Worm (Caenorhabditis elegans): ENCODE results near the gene M05D6.8.
A peak's percentile ranks its signal among the peaks of the same experiment; 100 is the strongest.

Gene M05D6.8

ce11 chrII:8494228-8494717 lies 23.2 kb upstream of the M05D6.8 start, which contains the start of gene M05D6.9:
M05D6.9 (plus strand) TSS chrII:8494278.
- TF ChIP-seq tbx-8 (GFP tag; optimal IDR thresholded peaks at IDR 0.05) (no peak), ces-1 (GFP tag; optimal IDR thresholded peaks at IDR 0.05) (no peak), snpc-4 (tag; optimal IDR thresholded peaks at IDR 0.05) (no peak), flh-1 (GFP tag; optimal IDR thresholded peaks at IDR 0.05) (no peak), ztf-11 (tag; optimal IDR thresholded peaks at IDR 0.05) (no peak)

- no peak for TF ChIP-seq ceh-43 (GFP tag; optimal IDR thresholded peaks at IDR 0.05)
- TF ChIP-seq sem-2 (GFP tag; optimal IDR thresholded peaks at IDR 0.05): no peak
These were observed 17.1 kb upstream of the M05D6.8 start for ce11 chrII:8488123-8488522.

ce11 chrII:8485603-8486002 lies 14.6 kb upstream of the M05D6.8 start, which contains the start of gene gbh-2:
gbh-2 (plus strand) TSS chrII:8485879.
- no peak for TF ChIP-seq snpc-4 (tag; optimal IDR thresholded peaks at IDR 0.05)
- no peak for TF ChIP-seq unc-39 (tag; optimal IDR thresholded peaks at IDR 0.05)
- no peak for TF ChIP-seq ztf-11 (tag; optimal IDR thresholded peaks at IDR 0.05)
- TF ChIP-seq lin-32 (GFP tag; optimal IDR thresholded peaks at IDR 0.05): no peak
- no peak for TF ChIP-seq elt-3 (tag; optimal IDR thresholded peaks at IDR 0.05)
- no peak for TF ChIP-seq elt-1 (tag; optimal IDR thresholded peaks at IDR 0.05; ENCODE audit: borderline replicate concordance, insufficient read depth)

- TF ChIP-seq tbx-8 (GFP tag; optimal IDR thresholded peaks at IDR 0.05): no peak
- TF ChIP-seq drap-1 (GFP tag; optimal IDR thresholded peaks at IDR 0.05): no peak
- TF ChIP-seq cnd-1 (tag; optimal IDR thresholded peaks at IDR 0.05): no peak
- no peak for TF ChIP-seq ceh-43 (GFP tag; optimal IDR thresholded peaks at IDR 0.05)
- no peak for TF ChIP-seq sem-2 (GFP tag; optimal IDR thresholded peaks at IDR 0.05)
- TF ChIP-seq nhr-76 (tag; optimal IDR thresholded peaks at IDR 0.05): no peak
- no peak for TF ChIP-seq ceh-39 (tag; optimal IDR thresholded peaks at IDR 0.05)
- TF ChIP-seq hlh-1 (tag; optimal IDR thresholded peaks at IDR 0.05): no peak
- TF ChIP-seq zip-8 (tag; optimal IDR thresholded peaks at IDR 0.05): no peak
- TF ChIP-seq ztf-11 (tag; optimal IDR thresholded peaks at IDR 0.05): no peak
- TF ChIP-seq lin-32 (GFP tag; optimal IDR thresholded peaks at IDR 0.05): no peak
- no peak for TF ChIP-seq lsy-2 (tag; optimal IDR thresholded peaks at IDR 0.05)
- no peak for TF ChIP-seq lin-13 (tag; optimal IDR thresholded peaks at IDR 0.05)
- TF ChIP-seq pha-4 (tag; optimal IDR thresholded peaks at IDR 0.05): no peak
- no peak for TF ChIP-seq mab-5 (tag; optimal IDR thresholded peaks at IDR 0.05)
- no peak for TF ChIP-seq flh-1 (GFP tag; optimal IDR thresholded peaks at IDR 0.05)
- TF ChIP-seq unc-120 (tag; optimal IDR thresholded peaks at IDR 0.05; ENCODE audit: poor library complexity, severe bottlenecking): no peak
- TF ChIP-seq elt-3 (tag; optimal IDR thresholded peaks at IDR 0.05): no peak
- no peak for TF ChIP-seq nhr-2 (tag; optimal IDR thresholded peaks at IDR 0.05)
- TF ChIP-seq ham-2 (GFP tag; optimal IDR thresholded peaks at IDR 0.05): no peak
These were observed 13.5 kb upstream of the M05D6.8 start for ce11 chrII:8484546-8484945.

ce11 chrII:8483793-8484186 lies 12.8 kb upstream of the M05D6.8 start, which contains the start of gene taap-1:
taap-1 (minus strand) TSS chrII:8483871.
- TF ChIP-seq M03D4.4 (tag; optimal IDR thresholded peaks at IDR 0.05) (no peak), drap-1 (GFP tag; optimal IDR thresholded peaks at IDR 0.05) (no peak), pha-4 (tag; optimal IDR thresholded peaks at IDR 0.05) (no peak), lin-13 (tag; optimal IDR thresholded peaks at IDR 0.05) (no peak)

- TF ChIP-seq sem-2 (GFP tag; optimal IDR thresholded peaks at IDR 0.05) (no peak), lin-13 (tag; optimal IDR thresholded peaks at IDR 0.05) (no peak), nhr-2 (tag; optimal IDR thresholded peaks at IDR 0.05) (no peak), ham-2 (GFP tag; optimal IDR thresholded peaks at IDR 0.05) (no peak), M03D4.4 (tag; optimal IDR thresholded peaks at IDR 0.05) (no peak), lsy-2 (tag; optimal IDR thresholded peaks at IDR 0.05) (peak; percentile 82), ces-1 (GFP tag; optimal IDR thresholded peaks at IDR 0.05) (peak; percentile 44), elt-3 (tag; optimal IDR thresholded peaks at IDR 0.05) (no peak), zip-8 (tag; optimal IDR thresholded peaks at IDR 0.05) (no peak), sptf-1 (tag; optimal IDR thresholded peaks at IDR 0.05) (no peak), ceh-39 (tag; optimal IDR thresholded peaks at IDR 0.05) (no peak), unc-120 (tag; optimal IDR thresholded peaks at IDR 0.05; ENCODE audit: poor library complexity, severe bottlenecking) (no peak), lin-32 (GFP tag; optimal IDR thresholded peaks at IDR 0.05) (no peak), tbx-8 (GFP tag; optimal IDR thresholded peaks at IDR 0.05) (no peak), ceh-83 (GFP tag; optimal IDR thresholded peaks at IDR 0.05) (no peak)
These were observed 12.2 kb upstream of the M05D6.8 start for ce11 chrII:8483124-8483792.

All from whole organism, mixed stage, embryonic.